Worm (Caenorhabditis elegans) whole organism, L4/young adult: Measurements from ENCODE around the gene F19B10.1.

ENCODE experiments used
- W03F9.2 ChIP-seq: fragments of 150-350 bp; optimal IDR thresholded peaks from 2 replicates; lab custom pipeline; 2014; ENCODE audit warnings: missing biosample characterization, missing genetic modification characterization
- him-1 ChIP-seq: sonication (generic microtip); optimal IDR thresholded peaks from 2 replicates; lab custom pipeline; 2016; ENCODE audit warnings: missing genotype, missing genetic modification reagents, missing genetic modification characterization, missing compliant biosample characterization

ce11 chrII:3731723-3732122, 48.7 kb downstream of the F19B10.1 start, which contains the start of the genes sdz-12 and bath-31:
- TF ChIP-seq him-1 (no peak), W03F9.2 (tag; lab: Kevin White, UChicago) (no peak)
